Fruit fly (Drosophila melanogaster): Measurements from ENCODE around the gene CG33322.

The CG33322 gene

DNA sequence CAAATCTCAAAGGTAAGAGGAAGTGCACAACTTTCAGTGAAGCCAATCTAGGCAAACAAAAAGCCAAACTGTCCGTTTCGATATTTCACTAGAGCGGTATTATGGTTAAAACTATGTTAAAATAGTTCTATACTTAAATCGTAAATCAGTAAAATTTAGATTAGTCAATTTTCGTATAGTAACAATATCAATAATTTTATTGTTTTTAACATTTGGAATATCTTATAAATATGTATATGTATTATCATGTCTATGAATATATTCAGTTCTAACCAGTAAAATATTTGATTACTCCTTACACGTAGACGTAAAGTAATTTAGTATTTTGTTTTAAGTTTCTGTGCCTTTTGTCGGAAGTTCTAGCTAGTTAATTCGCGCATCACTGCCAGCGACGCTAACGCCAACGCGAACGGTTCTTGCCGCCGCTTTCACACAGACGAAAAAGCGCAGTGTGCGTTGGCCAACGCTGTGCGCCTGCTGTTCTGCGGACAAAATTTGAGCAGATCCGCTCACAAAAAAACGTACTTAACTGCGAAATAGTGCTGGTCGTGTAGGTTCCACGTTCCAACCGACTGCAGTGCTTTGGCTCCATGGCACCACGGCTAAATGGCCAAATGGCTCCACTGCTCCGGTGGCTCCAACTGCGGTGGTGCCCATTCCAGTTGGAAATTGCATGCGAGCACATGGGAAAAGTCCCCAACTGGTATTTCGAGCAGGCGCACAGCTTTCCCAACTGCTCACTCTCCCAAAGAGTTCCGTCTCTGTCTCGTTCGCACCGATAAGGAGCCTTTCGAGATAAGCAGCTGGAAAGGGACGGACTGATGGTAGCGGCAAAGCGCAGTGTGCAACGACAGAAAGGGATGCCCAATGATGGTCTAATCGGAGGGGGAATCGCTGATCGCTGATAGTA, 7.4 kb upstream of the CG33322 start (continued):
- TF ChIP-seq ap (GFP tag; IDR thresholded peaks at IDR 0.05), result no peak
- TF ChIP-seq CG18011 (GFP tag; optimal IDR thresholded peaks at IDR 0.05), result no peak
- TF ChIP-seq eve (GFP tag; optimal IDR thresholded peaks at IDR 0.05), result peak in 1 of 2 experiments; percentile 1
- TF ChIP-seq gcm (GFP tag; optimal IDR thresholded peaks at IDR 0.05), result no peak
- TF ChIP-seq danr (GFP tag; IDR thresholded peaks at IDR 0.05), result no peak
- TF ChIP-seq Max (GFP tag; optimal IDR thresholded peaks at IDR 0.05), result peak; percentile 13
- no peak for TF ChIP-seq CTCF (GFP tag; optimal IDR thresholded peaks at IDR 0.05)
- TF ChIP-seq D (optimal IDR thresholded peaks at IDR 0.05), result no peak
- TF ChIP-seq D (GFP tag; optimal IDR thresholded peaks at IDR 0.05), result peak; percentile 13
- no peak for TF ChIP-seq CG11247 (GFP tag; IDR thresholded peaks at IDR 0.05)
- no peak for TF ChIP-seq gfzf (GFP tag; optimal IDR thresholded peaks at IDR 0.05)
- TF ChIP-seq CG1647 (GFP tag; optimal IDR thresholded peaks at IDR 0.05), result no peak
- TF ChIP-seq ttk (GFP tag; IDR thresholded peaks at IDR 0.05), result 0 out of 2 replicates have a peak, but pooled peaks have one; percentile 5
- no peak for TF ChIP-seq Sox102F (GFP tag; optimal IDR thresholded peaks at IDR 0.05)
- TF ChIP-seq bowl (GFP tag; IDR thresholded peaks at IDR 0.05), result 0 out of 2 replicates have a peak, but pooled peaks have one; percentile 28
- no peak for TF ChIP-seq CG6854 (GFP tag; optimal IDR thresholded peaks at IDR 0.05)
- no peak for TF ChIP-seq btn (GFP tag; optimal IDR thresholded peaks at IDR 0.05)
- TF ChIP-seq B-H2 (GFP tag; optimal IDR thresholded peaks at IDR 0.05), result no peak
- no peak for TF ChIP-seq Doc3 (GFP tag; IDR thresholded peaks at IDR 0.05; ENCODE audit: partially characterized antibody)
- peak; percentile 25 for TF ChIP-seq bigmax (GFP tag; optimal IDR thresholded peaks at IDR 0.05)
- no peak for TF ChIP-seq HLH54F (GFP tag; optimal IDR thresholded peaks at IDR 0.05)
- TF ChIP-seq BtbVII (GFP tag; optimal IDR thresholded peaks at IDR 0.05), result no peak
- no peak for TF ChIP-seq CG17359 (tag; optimal IDR thresholded peaks at IDR 0.05)
- TF ChIP-seq CG18262 (tag; optimal IDR thresholded peaks at IDR 0.05), result peak; percentile 46
- no peak for TF ChIP-seq en (GFP tag; optimal IDR thresholded peaks at IDR 0.05)
- peak; percentile 15 for TF ChIP-seq Fer1 (GFP tag; optimal IDR thresholded peaks at IDR 0.05)
- peak; percentile 40; the same call in 2 of the 3 replicates for TF ChIP-seq knrl (GFP tag; IDR thresholded peaks at IDR 0.05; ENCODE audit: partially characterized antibody)
- no peak for TF ChIP-seq CG4404 (GFP tag; IDR thresholded peaks at IDR 0.05)
- peak; percentile 40 for TF ChIP-seq twi (tag; optimal IDR thresholded peaks at IDR 0.05)
- no peak for TF ChIP-seq CrebB (tag; optimal IDR thresholded peaks at IDR 0.05)
- no peak for TF ChIP-seq h (optimal IDR thresholded peaks at IDR 0.05)
- peak; percentile 37 for TF ChIP-seq her (GFP tag; optimal IDR thresholded peaks at IDR 0.05)
- TF ChIP-seq Bdp1 (GFP tag; optimal IDR thresholded peaks at IDR 0.05), result no peak
- TF ChIP-seq ab (GFP tag; optimal IDR thresholded peaks at IDR 0.05), result no peak
- no peak for TF ChIP-seq CG15696 (tag; optimal IDR thresholded peaks at IDR 0.05)
- TF ChIP-seq CG6683 (GFP tag; optimal IDR thresholded peaks at IDR 0.05), result no peak
- TF ChIP-seq CG3847 (GFP tag; IDR thresholded peaks at IDR 0.05), result no peak
- no peak for TF ChIP-seq CG10209 (GFP tag; optimal IDR thresholded peaks at IDR 0.05)
- TF ChIP-seq nmo (GFP tag; optimal IDR thresholded peaks at IDR 0.05), result peak; percentile 20
- TF ChIP-seq Abd-B (GFP tag; optimal IDR thresholded peaks at IDR 0.05), result no peak
- no peak for TF ChIP-seq Six4 (GFP tag; optimal IDR thresholded peaks at IDR 0.05)
- no peak for TF ChIP-seq CG17612 (GFP tag; IDR thresholded peaks at IDR 0.05)
- peak; percentile 62; the same call in 1 of the 2 replicates for TF ChIP-seq Bgb (GFP tag; IDR thresholded peaks at IDR 0.05; ENCODE audit: partially characterized antibody)
- TF ChIP-seq Atf-2 (GFP tag; optimal IDR thresholded peaks at IDR 0.05), result no peak
- 0 out of 2 replicates have a peak, but pooled peaks have one; percentile 12 for TF ChIP-seq CG2129 (GFP tag; IDR thresholded peaks at IDR 0.05; ENCODE audit: partially characterized antibody)
- peak; percentile 16 for TF ChIP-seq Nf-YC (tag; optimal IDR thresholded peaks at IDR 0.05)
- TF ChIP-seq lab (GFP tag; optimal IDR thresholded peaks at IDR 0.05), result peak; percentile 49
- TF ChIP-seq CG13624 (GFP tag; optimal IDR thresholded peaks at IDR 0.05), result no peak
- peak; percentile 54 for TF ChIP-seq oc (tag; optimal IDR thresholded peaks at IDR 0.05)

Data from whole organism, embryonic.